Worm (Caenorhabditis elegans) whole organism, midembryonic: ENCODE results near the gene Y69H2.10.

ENCODE experiments used
- T22C8.4 ChIP-seq: fragments of 200-800 bp; sonication (Bioruptor generic); IDR thresholded peaks from 2 replicates; pipeline ENCODE4 v1.3.6; 2022; ENCODE audit warnings: missing genetic modification characterization, missing compliant biosample characterization
- cog-1 ChIP-seq: sonication (generic microtip); optimal IDR thresholded peaks from 2 replicates; lab custom pipeline; 2016; ENCODE audit warnings: missing genetic modification characterization, missing compliant biosample characterization
- flt-1 ChIP-seq: fragments of 200-800 bp; sonication (Bioruptor generic); IDR thresholded peaks from 2 replicates; pipeline ENCODE4 v1.3.6; 2022; ENCODE audit warnings: missing genetic modification characterization, missing compliant biosample characterization
- klf-2 ChIP-seq: fragments of 200-800 bp; sonication (Bioruptor generic); conservative IDR thresholded peaks from 2 replicates; pipeline ENCODE4 v1.3.6; 2022; ENCODE audit warnings: missing genetic modification reagents, missing genetic modification characterization, missing compliant biosample characterization
- med-1 ChIP-seq: sonication (generic microtip); optimal IDR thresholded peaks from 2 replicates; lab custom pipeline; 2017; ENCODE audit warnings: missing genetic modification characterization, mild to moderate bottlenecking, missing compliant biosample characterization, antibody characterized with exemption, missing genetic modification reagents; ENCODE audit not compliant: insufficient read depth
- ref-1 ChIP-seq: fragments of 200-800 bp; sonication (Bioruptor generic); conservative IDR thresholded peaks from 2 replicates; pipeline ENCODE4 v1.3.6; 2022; ENCODE audit warnings: missing genetic modification reagents, missing genetic modification characterization, missing compliant biosample characterization
- tab-1 ChIP-seq: fragments of 200-800 bp; sonication (Bioruptor generic); IDR thresholded peaks from 2 replicates; pipeline ENCODE4 v1.3.6; 2022; ENCODE audit warnings: missing genetic modification characterization, missing compliant biosample characterization
- ztf-23 ChIP-seq: fragments of 200-800 bp; sonication (Bioruptor generic); IDR thresholded peaks from 2 replicates; pipeline ENCODE4 v1.3.6; 2022; ENCODE audit warnings: missing genetic modification reagents, missing genetic modification characterization, missing compliant biosample characterization
- ztf-29 ChIP-seq: fragments of 200-800 bp; sonication (Bioruptor generic); IDR thresholded peaks from 2 replicates; pipeline ENCODE4 v1.3.6; 2022; ENCODE audit warnings: missing genetic modification reagents, missing genetic modification characterization, missing compliant biosample characterization

The Y69H2.10 gene

ce11 chrV:18671811-18672210 is 1.7 kb downstream of the Y69H2.10 start:
- no peak for TF ChIP-seq klf-2 (GFP tag; lab: Robert Waterston, UW)
- TF ChIP-seq ztf-29, result no peak
- TF ChIP-seq T22C8.4 (GFP tag; lab: Robert Waterston, UW), result no peak
- TF ChIP-seq ref-1 (GFP tag; lab: Robert Waterston, UW), result no peak
- no peak for TF ChIP-seq ztf-23 (GFP tag; lab: Robert Waterston, UW)
- no peak for TF ChIP-seq med-1 (GFP tag; lab: Kevin White, UChicago)
- TF ChIP-seq flt-1 (GFP tag; lab: Robert Waterston, UW), result no peak

ce11 chrV:18674367-18674766 is 4.2 kb downstream of the Y69H2.10 start:
- TF ChIP-seq ref-1 (GFP tag; lab: Robert Waterston, UW) (no peak), T22C8.4 (GFP tag; lab: Robert Waterston, UW) (no peak), flt-1 (GFP tag; lab: Robert Waterston, UW) (no peak), med-1 (GFP tag; lab: Kevin White, UChicago) (no peak), cog-1 (no peak), klf-2 (GFP tag; lab: Robert Waterston, UW) (no peak), ztf-29 (no peak), tab-1 (GFP tag; lab: Robert Waterston, UW) (no peak), ztf-23 (GFP tag; lab: Robert Waterston, UW) (no peak)

ce11 chrV:18675390-18675789 is 5.3 kb downstream of the Y69H2.10 start:
- TF ChIP-seq T22C8.4 (GFP tag; lab: Robert Waterston, UW), result peak; percentile 60

- TF ChIP-seq tab-1 (GFP tag; lab: Robert Waterston, UW) (no peak), ztf-23 (GFP tag; lab: Robert Waterston, UW) (no peak), cog-1 (no peak), flt-1 (GFP tag; lab: Robert Waterston, UW) (no peak), klf-2 (GFP tag; lab: Robert Waterston, UW) (no peak), ref-1 (GFP tag; lab: Robert Waterston, UW) (no peak), ztf-29 (no peak), med-1 (GFP tag; lab: Kevin White, UChicago) (no peak), T22C8.4 (GFP tag; lab: Robert Waterston, UW) (no peak)
Observed at ce11 chrV:18684455-18684987, 14.4 kb downstream of the Y69H2.10 start, which contains the start of gene Y69H2.17. Y69H2.17 (plus strand) TSS chrV:18684937.

- TF ChIP-seq med-1 (GFP tag; lab: Kevin White, UChicago) (no peak), klf-2 (GFP tag; lab: Robert Waterston, UW) (no peak), ztf-23 (GFP tag; lab: Robert Waterston, UW) (no peak), T22C8.4 (GFP tag; lab: Robert Waterston, UW) (no peak), tab-1 (GFP tag; lab: Robert Waterston, UW) (no peak)
Observed at ce11 chrV:18687361-18687760, 17.2 kb downstream of the Y69H2.10 start.

- TF ChIP-seq flt-1 (GFP tag; lab: Robert Waterston, UW), result no peak
- no peak for TF ChIP-seq T22C8.4 (GFP tag; lab: Robert Waterston, UW)
- no peak for TF ChIP-seq med-1 (GFP tag; lab: Kevin White, UChicago)
- TF ChIP-seq cog-1, result no peak
- TF ChIP-seq ztf-29, result no peak
- no peak for TF ChIP-seq tab-1 (GFP tag; lab: Robert Waterston, UW)
- no peak for TF ChIP-seq klf-2 (GFP tag; lab: Robert Waterston, UW)
- no peak for TF ChIP-seq ref-1 (GFP tag; lab: Robert Waterston, UW)
- TF ChIP-seq ztf-23 (GFP tag; lab: Robert Waterston, UW), result no peak
Observed at ce11 chrV:18689681-18690080, 19.6 kb downstream of the Y69H2.10 start, which contains the start of the genes ubc-19 and Y69H2.7. ubc-19 (minus strand) TSS chrV:18689762. Y69H2.7 (plus strand) TSS chrV:18689989.

- TF ChIP-seq med-1 (GFP tag; lab: Kevin White, UChicago), result no peak
- no peak for TF ChIP-seq cog-1
- TF ChIP-seq flt-1 (GFP tag; lab: Robert Waterston, UW), result no peak
- no peak for TF ChIP-seq tab-1 (GFP tag; lab: Robert Waterston, UW)
- TF ChIP-seq klf-2 (GFP tag; lab: Robert Waterston, UW), result no peak
- TF ChIP-seq T22C8.4 (GFP tag; lab: Robert Waterston, UW), result no peak
- TF ChIP-seq ztf-23 (GFP tag; lab: Robert Waterston, UW), result no peak
- no peak for TF ChIP-seq ref-1 (GFP tag; lab: Robert Waterston, UW)
Observed at ce11 chrV:18695469-18695868, 25.4 kb downstream of the Y69H2.10 start.

ce11 chrV:18699326-18699725 is 29.2 kb downstream of the Y69H2.10 start, which contains the start of gene nhr-241:
nhr-241 (plus strand) TSS chrV:18699451.
- TF ChIP-seq klf-2 (GFP tag; lab: Robert Waterston, UW) (no peak), cog-1 (no peak), tab-1 (GFP tag; lab: Robert Waterston, UW) (no peak), T22C8.4 (GFP tag; lab: Robert Waterston, UW) (no peak), ztf-29 (no peak), ref-1 (GFP tag; lab: Robert Waterston, UW) (no peak)

- TF ChIP-seq ztf-29, result no peak
- TF ChIP-seq ref-1 (GFP tag; lab: Robert Waterston, UW), result no peak
- no peak for TF ChIP-seq cog-1
Observed at ce11 chrV:18701306-18701705, 31.2 kb downstream of the Y69H2.10 start, which contains the start of gene Y69H2.9. Y69H2.9 (plus strand) TSS chrV:18701538.
